Worm (Caenorhabditis elegans): ENCODE data around the gene R07B1.7.

- TF ChIP-seq tbx-37 (GFP tag; conservative IDR thresholded peaks at IDR 0.05) (no peak), ama-1 (optimal IDR thresholded peaks at IDR 0.05) (no peak), tra-4 (tag; optimal IDR thresholded peaks at IDR 0.05) (no peak), hmg-4 (GFP tag; optimal IDR thresholded peaks at IDR 0.05) (no peak), sea-1 (GFP tag; conservative IDR thresholded peaks at IDR 0.05) (no peak), flt-1 (GFP tag; IDR thresholded peaks at IDR 0.05) (no peak), aly-1 (tag; optimal IDR thresholded peaks at IDR 0.05) (no peak)
These were observed 17.1 kb upstream of the R07B1.7 start, which contains the start of gene lec-7 for ce11 chrX:9851745-9852330.
